Fruit fly (Drosophila melanogaster) whole organism, embryonic: Measurements from ENCODE around the gene net.
A peak's percentile ranks its signal among the peaks of the same experiment; 100 is the strongest.

Experiments used
- Atf-2 ChIP-seq: fragments of 200-800 bp; sonication (Bioruptor generic); optimal IDR thresholded peaks from 2 replicates; lab custom pipeline; 2016; ENCODE audit warnings: missing biosample characterization, missing genetic modification characterization
- Awh ChIP-seq: fragments of 200-800 bp; sonication (Bioruptor generic); IDR thresholded peaks from 2 replicates; pipeline ENCODE4, ENCODE4 v1.3.6; 2022; ENCODE audit warnings: missing biosample characterization, missing genetic modification characterization
- B-H2 ChIP-seq: fragments of 200-800 bp; sonication (Bioruptor generic); optimal IDR thresholded peaks from 2 replicates; lab custom pipeline; 2018; ENCODE audit warnings: missing biosample characterization, mild to moderate bottlenecking, missing genetic modification characterization
- Bdp1 ChIP-seq: fragments of 200-800 bp; sonication (Bioruptor generic); optimal IDR thresholded peaks from 3 replicates; lab custom pipeline; 2016; ENCODE audit warnings: missing biosample characterization, missing genetic modification characterization
- BtbVII ChIP-seq: fragments of 200-800 bp; sonication (Bioruptor generic); optimal IDR thresholded peaks from 3 replicates; lab custom pipeline; 2017; ENCODE audit warnings: missing biosample characterization, mild to moderate bottlenecking, missing genetic modification characterization
- C15 ChIP-seq: fragments of 200-800 bp; sonication (Bioruptor generic); IDR thresholded peaks from 3 replicates; pipeline ENCODE4 v1.3.6; 2022; ENCODE audit warnings: missing biosample characterization, missing genetic modification characterization
- CG10431 ChIP-seq: fragments of 200-800 bp; sonication (Bioruptor generic); optimal IDR thresholded peaks from 3 replicates; lab custom pipeline; 2018; ENCODE audit warnings: missing biosample characterization, mild to moderate bottlenecking, missing genetic modification characterization
- CG12219 ChIP-seq: fragments of 200-800 bp; sonication (Bioruptor generic); optimal IDR thresholded peaks from 3 replicates; lab custom pipeline; 2018; ENCODE audit warnings: missing biosample characterization, mild to moderate bottlenecking, missing genetic modification characterization
- CG15011 ChIP-seq: fragments of 200-800 bp; sonication (Bioruptor generic); optimal IDR thresholded peaks from 3 replicates; lab custom pipeline; 2018; ENCODE audit warnings: missing biosample characterization, mild to moderate bottlenecking, missing genetic modification characterization
- CG1602 ChIP-seq: fragments of 200-800 bp; sonication (Bioruptor generic); optimal IDR thresholded peaks from 3 replicates; lab custom pipeline; 2016; ENCODE audit warnings: missing biosample characterization, missing genetic modification characterization
- CG17186 ChIP-seq: fragments of 200-800 bp; sonication (Bioruptor generic); optimal IDR thresholded peaks from 3 replicates; lab custom pipeline; 2017; ENCODE audit warnings: missing biosample characterization, missing genetic modification reagents, missing genetic modification characterization
- CG17568 ChIP-seq: fragments of 200-800 bp; sonication (Bioruptor generic); optimal IDR thresholded peaks from 2 replicates; lab custom pipeline; 2018; ENCODE audit warnings: missing biosample characterization, mild to moderate bottlenecking, missing genetic modification characterization, moderate library complexity
- CG17802 ChIP-seq: fragments of 200-800 bp; sonication (Bioruptor generic); optimal IDR thresholded peaks from 2 replicates; lab custom pipeline; 2018; ENCODE audit warnings: missing biosample characterization, mild to moderate bottlenecking, missing genetic modification characterization, moderate library complexity
- CG18764 ChIP-seq: fragments of 200-800 bp; sonication (Bioruptor generic); optimal IDR thresholded peaks from 3 replicates; lab custom pipeline; 2016; ENCODE audit warnings: missing biosample characterization, missing genetic modification characterization
- CG3726 ChIP-seq: fragments of 200-800 bp; sonication (Bioruptor generic); IDR thresholded peaks from 3 replicates; pipeline ENCODE4, ENCODE4 v1.3.6; 2022; ENCODE audit warnings: missing biosample characterization, missing genetic modification characterization
- CG4404 ChIP-seq: fragments of 200-800 bp; sonication (Bioruptor generic); IDR thresholded peaks from 2 replicates; pipeline ENCODE4 v1.3.6; 2022; ENCODE audit warnings: missing biosample characterization, missing genetic modification characterization
- CG6175 ChIP-seq: fragments of 200-800 bp; sonication (Bioruptor generic); IDR thresholded peaks from 3 replicates; pipeline ENCODE4 v1.3.6; 2022; ENCODE audit warnings: missing biosample characterization, missing genetic modification characterization
- CG6654 ChIP-seq: fragments of 200-800 bp; sonication (Bioruptor generic); optimal IDR thresholded peaks from 2 replicates; lab custom pipeline; 2017; ENCODE audit warnings: missing biosample characterization, mild to moderate bottlenecking, missing genetic modification characterization
- CG6791 ChIP-seq: fragments of 200-800 bp; sonication (Bioruptor generic); IDR thresholded peaks from 3 replicates; pipeline ENCODE4 v1.3.6; 2022; ENCODE audit warnings: missing biosample characterization, missing genetic modification characterization; ENCODE audit not compliant: partially characterized antibody
- Dbx ChIP-seq: fragments of 200-800 bp; sonication (Bioruptor generic); IDR thresholded peaks from 3 replicates; pipeline ENCODE4 v1.3.6; 2022; ENCODE audit warnings: missing biosample characterization, missing genetic modification characterization
- Eip74EF ChIP-seq, 2 experiments: fragments of 200-800 bp in 1 of 2; fragments of >200 bp in 1 of 2; sonication (Bioruptor generic) in 1 of 2; optimal IDR thresholded peaks; 2 replicates each; lab custom pipeline; 2017 to 2019; ENCODE audit warnings: missing biosample characterization in 2 of 2, missing genetic modification characterization in 2 of 2, mild to moderate bottlenecking in 1 of 2, moderate library complexity in 1 of 2
- Ets65A ChIP-seq: fragments of 200-800 bp; sonication (Bioruptor generic); peaks from one replicate; lab custom pipeline; 2016; ENCODE audit warnings: missing biosample characterization, missing genetic modification characterization
- H15 ChIP-seq: fragments of 200-800 bp; sonication (Bioruptor generic); IDR thresholded peaks from 3 replicates; pipeline ENCODE4 v1.3.6; 2022; ENCODE audit warnings: missing biosample characterization, missing genetic modification characterization
- Jarid2 ChIP-seq: fragments of 200-800 bp; sonication (Bioruptor generic); optimal IDR thresholded peaks from 3 replicates; lab custom pipeline; 2017; ENCODE audit warnings: mild to moderate bottlenecking, missing biosample characterization, missing genetic modification reagents, missing genetic modification characterization
- Xbp1 ChIP-seq: fragments of 200-800 bp; sonication (Bioruptor generic); optimal IDR thresholded peaks from 3 replicates; lab custom pipeline; 2016; ENCODE audit warnings: missing biosample characterization, mild to moderate bottlenecking, missing genetic modification characterization
- ash1 ChIP-seq: fragments of 200-800 bp; sonication (Bioruptor generic); optimal IDR thresholded peaks from 2 replicates; lab custom pipeline; 2018; ENCODE audit warnings: missing biosample characterization, mild to moderate bottlenecking, missing genetic modification characterization
- ato ChIP-seq: fragments of 200-800 bp; sonication (Bioruptor generic); IDR thresholded peaks from 2 replicates; pipeline ENCODE4 v1.3.6; 2022; ENCODE audit warnings: missing biosample characterization, missing genetic modification characterization; ENCODE audit not compliant: partially characterized antibody
- br ChIP-seq: fragments of >200 bp; optimal IDR thresholded peaks from 2 replicates; lab custom pipeline; 2017
- dan ChIP-seq: fragments of 200-800 bp; sonication (Bioruptor generic); IDR thresholded peaks from 2 replicates; pipeline ENCODE4 v1.3.6; 2022; ENCODE audit warnings: missing biosample characterization, missing genetic modification characterization
- dm ChIP-seq: fragments of 200-800 bp; sonication (Bioruptor generic); optimal IDR thresholded peaks from 3 replicates; lab custom pipeline; 2016; ENCODE audit warnings: missing biosample characterization, missing genetic modification characterization
- en ChIP-seq: fragments of 200-800 bp; sonication (Bioruptor generic); optimal IDR thresholded peaks from 2 replicates; lab custom pipeline; 2016; ENCODE audit warnings: missing biosample characterization, missing genetic modification characterization
- eve ChIP-seq, 2 experiments: fragments of >200 bp; optimal IDR thresholded peaks; 2 replicates each; lab custom pipeline; 2017; ENCODE audit warnings: missing biosample characterization in 2 of 2, missing genetic modification characterization in 2 of 2
- ftz-f1 ChIP-seq: fragments of 200-800 bp; sonication (Bioruptor generic); optimal IDR thresholded peaks from 2 replicates; lab custom pipeline; 2016; ENCODE audit warnings: missing biosample characterization, missing genetic modification characterization
- her ChIP-seq: fragments of 200-800 bp; sonication (Bioruptor generic); optimal IDR thresholded peaks from 2 replicates; lab custom pipeline; 2016; ENCODE audit warnings: missing biosample characterization, missing genetic modification characterization
- inv ChIP-seq: fragments of 200-800 bp; sonication (Bioruptor generic); IDR thresholded peaks from 2 replicates; pipeline ENCODE4 v1.3.6; 2022; ENCODE audit warnings: missing biosample characterization, missing genetic modification characterization; ENCODE audit not compliant: partially characterized antibody
- kay ChIP-seq: fragments of 200-800 bp; sonication (Bioruptor generic); optimal IDR thresholded peaks from 2 replicates; lab custom pipeline; 2016; ENCODE audit warnings: missing biosample characterization, missing genetic modification characterization
- lbe ChIP-seq: fragments of 200-800 bp; sonication (Bioruptor generic); optimal IDR thresholded peaks from 2 replicates; lab custom pipeline; 2016; ENCODE audit warnings: missing biosample characterization, mild to moderate bottlenecking, missing genetic modification characterization
- nerfin-2 ChIP-seq: fragments of 200-800 bp; sonication (Bioruptor generic); IDR thresholded peaks from 2 replicates; pipeline ENCODE4 v1.3.6; 2022; ENCODE audit warnings: missing biosample characterization, missing genetic modification characterization; ENCODE audit not compliant: partially characterized antibody
- oc ChIP-seq: fragments of 200-800 bp; sonication (Bioruptor generic); optimal IDR thresholded peaks from 2 replicates; lab custom pipeline; 2018; ENCODE audit warnings: missing biosample characterization, mild to moderate bottlenecking, missing genetic modification characterization, moderate library complexity
- pan ChIP-seq, 4 experiments: fragments of >200 bp in 3 of 4; fragments of 200-800 bp in 1 of 4; sonication (Bioruptor generic) in 1 of 4; optimal IDR thresholded peaks in 3 of 4; IDR thresholded peaks in 1 of 4; 2 replicates each; pipeline versions ENCODE4 v1.3.6 to Lab custom; 2017 to 2022; ENCODE audit warnings: missing biosample characterization in 2 of 4, missing genetic modification characterization in 2 of 4, mixed read lengths in 1 of 4
- scrt ChIP-seq: fragments of 200-800 bp; sonication (Bioruptor generic); optimal IDR thresholded peaks from 2 replicates; lab custom pipeline; 2018; ENCODE audit warnings: missing biosample characterization, mild to moderate bottlenecking, missing genetic modification characterization, moderate library complexity
- slou ChIP-seq: fragments of 200-800 bp; sonication (Bioruptor generic); optimal IDR thresholded peaks from 3 replicates; lab custom pipeline; 2016; ENCODE audit warnings: missing biosample characterization, missing genetic modification characterization
- sr ChIP-seq: fragments of 200-800 bp; sonication (Bioruptor generic); IDR thresholded peaks from 3 replicates; pipeline ENCODE4 v1.3.6; 2022; ENCODE audit warnings: missing biosample characterization, missing genetic modification characterization
- stc ChIP-seq: fragments of 200-800 bp; sonication (Bioruptor generic); IDR thresholded peaks from 2 replicates; pipeline ENCODE4 v1.3.6; 2022; ENCODE audit warnings: missing biosample characterization, missing genetic modification characterization
- tin ChIP-seq: fragments of 200-800 bp; sonication (Bioruptor generic); optimal IDR thresholded peaks from 3 replicates; lab custom pipeline; 2016; ENCODE audit warnings: missing biosample characterization, missing genetic modification characterization
- zfh2 ChIP-seq: fragments of 200-800 bp; sonication (Bioruptor generic); optimal IDR thresholded peaks from 2 replicates; lab custom pipeline; 2016; ENCODE audit warnings: missing biosample characterization, missing genetic modification characterization

Gene net

dm6 chr2L:134563-135382, 47.6 kb upstream of the net start (continued):
- no peak for TF ChIP-seq dm
- TF ChIP-seq en (GFP tag; lab: Kevin White, UChicago), result no peak
- 0 out of 3 replicates have a peak, but pooled peaks have one; percentile 10 for TF ChIP-seq Dbx (GFP tag; lab: Robert Waterston, UW)
- no peak for TF ChIP-seq C15 (GFP tag; lab: Robert Waterston, UW)
- no peak for TF ChIP-seq Jarid2 (GFP tag; lab: Kevin White, UChicago)
- TF ChIP-seq CG17802 (tag; lab: Kevin White, UChicago), result no peak
- TF ChIP-seq Atf-2 (GFP tag; lab: Kevin White, UChicago), result no peak
- TF ChIP-seq Ets65A (GFP tag; lab: Kevin White, UChicago), result peak; percentile 36
- peak; percentile 13 for TF ChIP-seq CG15011 (GFP tag; lab: Kevin White, UChicago)
- TF ChIP-seq scrt (GFP tag; lab: Kevin White, UChicago), result no peak
- TF ChIP-seq ftz-f1 (GFP tag; lab: Kevin White, UChicago), result no peak
- no peak for TF ChIP-seq kay (GFP tag; lab: Kevin White, UChicago)
- no peak for TF ChIP-seq her (GFP tag; lab: Kevin White, UChicago)

DNA sequence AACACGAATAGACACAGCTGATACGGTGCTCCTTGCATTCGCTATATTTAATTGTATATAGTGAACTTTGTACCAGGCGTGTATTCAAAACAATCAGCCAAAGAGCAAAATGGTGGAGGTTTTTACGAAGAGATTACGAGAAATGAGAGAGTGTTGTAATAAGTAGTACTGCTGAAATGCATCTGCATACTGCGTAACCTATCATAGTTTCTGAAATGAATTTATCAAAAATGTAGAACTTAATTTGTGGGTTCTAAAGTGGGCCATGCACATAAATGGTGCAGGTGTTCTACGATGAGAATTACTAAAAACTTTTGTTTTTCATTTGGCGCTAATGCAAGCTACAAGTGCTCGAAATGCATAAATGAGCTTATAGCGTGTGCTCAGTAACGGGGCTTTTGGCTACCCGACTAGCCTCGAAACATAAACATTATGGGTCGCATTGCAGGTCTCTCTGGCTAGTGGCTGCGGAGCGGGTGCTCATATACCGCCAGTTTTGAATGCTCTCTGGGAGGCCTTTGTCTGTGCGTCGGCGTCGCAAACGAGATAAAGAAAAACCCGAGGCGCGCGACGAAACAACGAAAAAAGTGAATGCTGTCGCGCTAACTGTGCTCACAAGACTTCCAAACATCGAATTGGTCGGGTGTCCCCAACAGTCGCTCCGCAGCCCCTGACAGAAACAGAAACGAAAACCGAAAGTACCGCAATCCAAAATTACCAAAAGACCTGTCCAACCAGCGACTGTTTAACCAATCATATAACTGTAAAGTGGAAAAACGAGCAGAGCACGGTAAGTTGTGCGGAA, 44.5 kb upstream of the net start, which contains the start of gene Gs1:
Gs1 (plus strand) TSS at position 612 of the 805 bp plus-strand sequence.
- TF ChIP-seq ash1 (GFP tag; lab: Kevin White, UChicago) (no peak), Xbp1 (GFP tag; lab: Kevin White, UChicago) (no peak), ato (0 out of 2 replicates have a peak, but pooled peaks have one; percentile 53), stc (GFP tag; lab: Robert Waterston, UW) (0 out of 2 replicates have a peak, but pooled peaks have one; percentile 18), pan (optimal IDR thresholded peaks at IDR 0.05; lab: Kevin White, UChicago) (no peak), pan (GFP tag; optimal IDR thresholded peaks at IDR 0.05 in 1 of 2, IDR thresholded peaks at IDR 0.05 in 1 of 2) (peak in 1 of 2 experiments; percentile 29), BtbVII (GFP tag; lab: Kevin White, UChicago) (peak; percentile 74), dan (GFP tag; lab: Robert Waterston, UW) (no peak), oc (tag; lab: Kevin White, UChicago) (peak; percentile 48), Bdp1 (GFP tag; lab: Kevin White, UChicago) (no peak), B-H2 (GFP tag; lab: Kevin White, UChicago) (peak; percentile 72), CG4404 (GFP tag; lab: Robert Waterston, UW) (no peak), zfh2 (GFP tag; lab: Kevin White, UChicago) (no peak), sr (peak; percentile 70; the same call in 2 of the 3 replicates), Eip74EF (GFP tag; optimal IDR thresholded peaks at IDR 0.05; lab: Kevin White, UChicago) (peak in 1 of 2 experiments; percentile 72), CG3726 (GFP tag; lab: Robert Waterston, UW) (0 out of 3 replicates have a peak, but pooled peaks have one; percentile 5), CG17568 (peak; percentile 46), tin (no peak), CG6654 (no peak), inv (GFP tag; lab: Robert Waterston, UW) (no peak), lbe (GFP tag; lab: Kevin White, UChicago) (peak; percentile 0), CG6175 (GFP tag; lab: Robert Waterston, UW) (peak; percentile 96), br (lab: Kevin White, UChicago) (no peak), CG12219 (GFP tag; lab: Kevin White, UChicago) (peak; percentile 34), H15 (GFP tag; lab: Robert Waterston, UW) (no peak), eve (GFP tag; optimal IDR thresholded peaks at IDR 0.05; lab: Kevin White, UChicago) (peak in 1 of 2 experiments; percentile 87), CG6791 (GFP tag; lab: Robert Waterston, UW) (peak; percentile 57; the same call in 1 of the 3 replicates), CG10431 (peak; percentile 3), CG18764 (GFP tag; lab: Kevin White, UChicago) (no peak), nerfin-2 (GFP tag; lab: Robert Waterston, UW) (no peak), slou (GFP tag; lab: Kevin White, UChicago) (no peak), CG17186 (no peak), CG1602 (GFP tag; lab: Kevin White, UChicago) (no peak), Awh (no peak)
